Worm (Caenorhabditis elegans) whole organism, L2 larva: Measurements from ENCODE around the gene Y62E10A.23.

Source experiments
- C34F6.9 ChIP-seq: fragments of 150-350 bp; optimal IDR thresholded peaks from 2 replicates; lab custom pipeline; 2014; ENCODE audit warnings: missing biosample characterization, missing genetic modification characterization
- F13H6.1 ChIP-seq: sonication (generic microtip); optimal IDR thresholded peaks from 2 replicates; lab custom pipeline; 2016; ENCODE audit warnings: missing genetic modification characterization, missing compliant biosample characterization
- R02D3.7 ChIP-seq: fragments of 150-350 bp; optimal IDR thresholded peaks from 2 replicates; lab custom pipeline; 2014; ENCODE audit warnings: missing biosample characterization, missing genetic modification characterization
- Y55F3AM.14 ChIP-seq: fragments of 200-800 bp; sonication (Bioruptor generic); optimal IDR thresholded peaks from 2 replicates; lab custom pipeline; 2018; ENCODE audit warnings: mild to moderate bottlenecking, missing genetic modification characterization, missing compliant biosample characterization
- aly-2 ChIP-seq: fragments of 150-350 bp; optimal IDR thresholded peaks from 2 replicates; lab custom pipeline; 2014; ENCODE audit warnings: missing biosample characterization, missing genetic modification characterization
- ama-1 ChIP-seq: fragments of 150-350 bp; optimal IDR thresholded peaks from 2 replicates; lab custom pipeline; 2018; ENCODE audit warnings: inconsistent platforms
- blmp-1 ChIP-seq: sonication (generic microtip); optimal IDR thresholded peaks from 2 replicates; lab custom pipeline; 2017; ENCODE audit warnings: missing genetic modification characterization, mild to moderate bottlenecking, missing compliant biosample characterization, antibody characterized with exemption, moderate library complexity; ENCODE audit not compliant: insufficient read depth
- ceh-16 ChIP-seq: fragments of 150-350 bp; optimal IDR thresholded peaks from 2 replicates; lab custom pipeline; 2014; ENCODE audit warnings: missing biosample characterization, missing genetic modification characterization
- crh-2 ChIP-seq: sonication (generic microtip); optimal IDR thresholded peaks from 2 replicates; lab custom pipeline; 2017; ENCODE audit warnings: missing biosample characterization, missing genetic modification characterization
- dmd-4 ChIP-seq: sonication (generic microtip); optimal IDR thresholded peaks from 2 replicates; lab custom pipeline; 2017; ENCODE audit warnings: missing biosample characterization, missing genetic modification characterization
- egl-27 ChIP-seq: sonication (generic microtip); optimal IDR thresholded peaks from 3 replicates; lab custom pipeline; 2017; ENCODE audit warnings: missing biosample characterization, missing genetic modification reagents, missing genetic modification characterization
- elt-3 ChIP-seq: sonication (generic microtip); optimal IDR thresholded peaks from 2 replicates; lab custom pipeline; 2017; ENCODE audit warnings: missing biosample characterization, missing genetic modification characterization
- fos-1 ChIP-seq: fragments of 150-350 bp; optimal IDR thresholded peaks from 2 replicates; lab custom pipeline; 2014; ENCODE audit warnings: missing biosample characterization, missing genetic modification characterization
- gmeb-1 ChIP-seq: fragments of 150-350 bp; optimal IDR thresholded peaks from 2 replicates; lab custom pipeline; 2014; ENCODE audit warnings: missing biosample characterization, missing genetic modification characterization
- lin-11 ChIP-seq: fragments of 150-350 bp; sonication (generic microtip); optimal IDR thresholded peaks from 2 replicates; lab custom pipeline; 2014; ENCODE audit warnings: missing biosample characterization, missing genetic modification characterization, inconsistent platforms, mixed read lengths
- lin-13 ChIP-seq: fragments of 150-350 bp; optimal IDR thresholded peaks from 2 replicates; lab custom pipeline; 2014; ENCODE audit warnings: missing biosample characterization, missing genetic modification reagents, missing genetic modification characterization
- lsy-2 ChIP-seq, 2 experiments: fragments of 150-350 bp in 1 of 2; sonication (generic microtip) in 1 of 2; optimal IDR thresholded peaks; 2 replicates each; lab custom pipeline; 2014 to 2017; ENCODE audit warnings: missing biosample characterization in 2 of 2, missing genetic modification characterization in 2 of 2
- mdl-1 ChIP-seq, 2 experiments: fragments of 150-350 bp in 1 of 2; sonication (generic microtip) in 1 of 2; optimal IDR thresholded peaks; 2 replicates each; lab custom pipeline; 2017; ENCODE audit warnings: missing biosample characterization in 2 of 2, missing genetic modification characterization in 2 of 2
- nhr-12 ChIP-seq: fragments of 150-350 bp; optimal IDR thresholded peaks from 2 replicates; lab custom pipeline; 2014; ENCODE audit warnings: missing biosample characterization, missing genetic modification characterization
- nhr-129 ChIP-seq: fragments of 150-350 bp; optimal IDR thresholded peaks from 2 replicates; lab custom pipeline; 2014; ENCODE audit warnings: missing biosample characterization, missing genetic modification characterization
- nhr-21 ChIP-seq: fragments of 150-350 bp; optimal IDR thresholded peaks from 2 replicates; lab custom pipeline; 2014; ENCODE audit warnings: missing biosample characterization, missing genetic modification characterization
- nhr-23 ChIP-seq: fragments of 150-350 bp; optimal IDR thresholded peaks from 2 replicates; lab custom pipeline; 2014; ENCODE audit warnings: missing biosample characterization, missing genetic modification reagents, missing genetic modification characterization
- nhr-237 ChIP-seq: fragments of 150-350 bp; optimal IDR thresholded peaks from 2 replicates; lab custom pipeline; 2014; ENCODE audit warnings: missing biosample characterization, missing genetic modification characterization
- nhr-25 ChIP-seq: fragments of 150-350 bp; sonication (generic microtip); optimal IDR thresholded peaks from 3 replicates; lab custom pipeline; 2014; ENCODE audit warnings: missing biosample characterization, missing genetic modification characterization
- nhr-6 ChIP-seq: fragments of 150-350 bp; optimal IDR thresholded peaks from 2 replicates; lab custom pipeline; 2014; ENCODE audit warnings: missing biosample characterization, missing genetic modification characterization
- peb-1 ChIP-seq: fragments of 150-350 bp; optimal IDR thresholded peaks from 2 replicates; lab custom pipeline; 2014; ENCODE audit warnings: missing biosample characterization, missing genetic modification characterization
- sem-4 ChIP-seq: fragments of 150-350 bp; optimal IDR thresholded peaks from 2 replicates; lab custom pipeline; 2014; ENCODE audit warnings: missing biosample characterization, missing genetic modification reagents, missing genetic modification characterization
- skn-1 ChIP-seq: sonication (generic microtip); optimal IDR thresholded peaks from 2 replicates; lab custom pipeline; 2017; ENCODE audit warnings: missing biosample characterization, missing genetic modification characterization
- sma-3 ChIP-seq: sonication (generic microtip); optimal IDR thresholded peaks from 2 replicates; lab custom pipeline; 2016; ENCODE audit warnings: missing genetic modification reagents, missing genetic modification characterization, missing compliant biosample characterization
- sma-9 ChIP-seq, 2 experiments: fragments of 150-350 bp in 1 of 2; sonication (generic microtip) in 1 of 2; optimal IDR thresholded peaks; 2 replicates each; lab custom pipeline; 2014 to 2016; ENCODE audit warnings: missing genetic modification characterization in 2 of 2, mild to moderate bottlenecking in 1 of 2, missing biosample characterization in 1 of 2, missing compliant biosample characterization in 1 of 2, missing genetic modification reagents in 1 of 2, moderate library complexity in 1 of 2
- snpc-4 ChIP-seq: fragments of 150-350 bp; optimal IDR thresholded peaks from 2 replicates; lab custom pipeline; 2014; ENCODE audit warnings: missing biosample characterization, missing genetic modification characterization
- unc-55 ChIP-seq: fragments of 150-350 bp; sonication (generic microtip); optimal IDR thresholded peaks from 3 replicates; lab custom pipeline; 2014; ENCODE audit warnings: missing biosample characterization, missing genetic modification reagents, missing genetic modification characterization
- unc-62 ChIP-seq: fragments of 150-350 bp; optimal IDR thresholded peaks from 2 replicates; lab custom pipeline; 2014; ENCODE audit warnings: missing biosample characterization, missing genetic modification reagents, missing genetic modification characterization
- zag-1 ChIP-seq: fragments of 150-350 bp; optimal IDR thresholded peaks from 2 replicates; lab custom pipeline; 2014; ENCODE audit warnings: missing biosample characterization, missing genetic modification characterization
- ztf-11 ChIP-seq: sonication (generic microtip); optimal IDR thresholded peaks from 2 replicates; lab custom pipeline; 2017; ENCODE audit warnings: missing biosample characterization, missing genetic modification characterization
- ztf-4 ChIP-seq: fragments of 150-350 bp; optimal IDR thresholded peaks from 2 replicates; lab custom pipeline; 2014; ENCODE audit warnings: missing biosample characterization, missing genetic modification characterization

The Y62E10A.23 gene

ce11 chrIV:13393246-13393716, 7.2 kb downstream of the Y62E10A.23 start:
- TF ChIP-seq nhr-21 (tag; lab: Kevin White, UChicago) (peak; percentile 62), lsy-2 (tag; optimal IDR thresholded peaks at IDR 0.05; lab: Kevin White, UChicago) (peak in 1 of 2 experiments; percentile 42), C34F6.9 (tag; lab: Kevin White, UChicago) (no peak), mdl-1 (tag; optimal IDR thresholded peaks at IDR 0.05; lab: Kevin White, UChicago) (peak in 1 of 2 experiments; percentile 31), sma-3 (GFP tag; lab: Kevin White, UChicago) (peak; percentile 74), gmeb-1 (tag; lab: Kevin White, UChicago) (peak; percentile 34), sma-9 (GFP tag; optimal IDR thresholded peaks at IDR 0.05; lab: Kevin White, UChicago) (peak; percentile 74), sma-9 (tag; optimal IDR thresholded peaks at IDR 0.05; lab: Kevin White, UChicago) (no peak), nhr-25 (tag; lab: Kevin White, UChicago) (peak; percentile 8), Y55F3AM.14 (GFP tag; lab: Kevin White, UChicago) (peak; percentile 25), fos-1 (peak; percentile 63), sem-4 (tag; lab: Kevin White, UChicago) (no peak), nhr-129 (tag; lab: Kevin White, UChicago) (peak; percentile 68), lin-11 (no peak), aly-2 (tag; lab: Kevin White, UChicago) (no peak), ztf-11 (tag; lab: Kevin White, UChicago) (no peak), R02D3.7 (no peak), crh-2 (tag; lab: Kevin White, UChicago) (peak; percentile 83), F13H6.1 (tag; lab: Kevin White, UChicago) (peak; percentile 9)

ce11 chrIV:13394686-13395085, 8.6 kb downstream of the Y62E10A.23 start:
- peak; percentile 8 for TF ChIP-seq fos-1
- no peak for TF ChIP-seq unc-55 (GFP tag; lab: Kevin White, UChicago)
- TF ChIP-seq unc-62 (GFP tag; lab: Kevin White, UChicago) = no peak
- TF ChIP-seq blmp-1 = peak; percentile 59
- TF ChIP-seq sma-9 (GFP tag; optimal IDR thresholded peaks at IDR 0.05; lab: Kevin White, UChicago) = no peak
- TF ChIP-seq sma-9 (tag; optimal IDR thresholded peaks at IDR 0.05; lab: Kevin White, UChicago) = no peak
- TF ChIP-seq skn-1 (tag; lab: Kevin White, UChicago) = no peak
- no peak for TF ChIP-seq lsy-2 (tag; optimal IDR thresholded peaks at IDR 0.05; lab: Kevin White, UChicago)
- TF ChIP-seq crh-2 (tag; lab: Kevin White, UChicago) = no peak
- TF ChIP-seq nhr-12 (tag; lab: Kevin White, UChicago) = no peak

- no peak for TF ChIP-seq nhr-12 (tag; lab: Kevin White, UChicago)
- TF ChIP-seq nhr-237 (tag; lab: Kevin White, UChicago) = no peak
- TF ChIP-seq elt-3 (tag; lab: Kevin White, UChicago) = no peak
- peak; percentile 70 for TF ChIP-seq lin-11
- TF ChIP-seq lin-13 = peak; percentile 76
- peak; percentile 83 for TF ChIP-seq sem-4 (tag; lab: Kevin White, UChicago)
- TF ChIP-seq dmd-4 (tag; lab: Kevin White, UChicago) = no peak
- peak; percentile 99 for TF ChIP-seq sma-9 (GFP tag; optimal IDR thresholded peaks at IDR 0.05; lab: Kevin White, UChicago)
- TF ChIP-seq sma-9 (tag; optimal IDR thresholded peaks at IDR 0.05; lab: Kevin White, UChicago) = peak; percentile 33
- TF ChIP-seq fos-1 = peak; percentile 81
- TF ChIP-seq snpc-4 (tag; lab: Kevin White, UChicago) = peak; percentile 31
- TF ChIP-seq blmp-1 = peak; percentile 60
- TF ChIP-seq ceh-16 = peak; percentile 9
- TF ChIP-seq nhr-25 (tag; lab: Kevin White, UChicago) = peak; percentile 91
- TF ChIP-seq nhr-23 (tag; lab: Kevin White, UChicago) = no peak
- no peak for TF ChIP-seq ama-1 (lab: Kevin White, UChicago)
- peak; percentile 86 for TF ChIP-seq unc-55 (GFP tag; lab: Kevin White, UChicago)
- TF ChIP-seq egl-27 (tag; lab: Kevin White, UChicago) = peak; percentile 94
- peak; percentile 93 for TF ChIP-seq nhr-21 (tag; lab: Kevin White, UChicago)
- TF ChIP-seq crh-2 (tag; lab: Kevin White, UChicago) = peak; percentile 89
- peak; percentile 31 for TF ChIP-seq nhr-6 (tag; lab: Kevin White, UChicago)
- peak; percentile 87 for TF ChIP-seq C34F6.9 (tag; lab: Kevin White, UChicago)
- no peak for TF ChIP-seq peb-1 (tag; lab: Kevin White, UChicago)
- peak; percentile 85 for TF ChIP-seq Y55F3AM.14 (GFP tag; lab: Kevin White, UChicago)
- TF ChIP-seq F13H6.1 (tag; lab: Kevin White, UChicago) = peak; percentile 91
- peak; percentile 69 for TF ChIP-seq zag-1
- TF ChIP-seq gmeb-1 (tag; lab: Kevin White, UChicago) = peak; percentile 69
- TF ChIP-seq sma-3 (GFP tag; lab: Kevin White, UChicago) = peak; percentile 97
- peak; percentile 100 for TF ChIP-seq nhr-129 (tag; lab: Kevin White, UChicago)
- peak in 1 of 2 experiments; percentile 85 for TF ChIP-seq lsy-2 (tag; optimal IDR thresholded peaks at IDR 0.05; lab: Kevin White, UChicago)
- TF ChIP-seq ztf-4 (tag; lab: Kevin White, UChicago) = no peak
- peak; percentile 73 to 91 for TF ChIP-seq mdl-1 (tag; optimal IDR thresholded peaks at IDR 0.05; lab: Kevin White, UChicago)
- TF ChIP-seq aly-2 (tag; lab: Kevin White, UChicago) = no peak
- TF ChIP-seq, all 48 proteins: peak for 23
These were observed 9.1 kb downstream of the Y62E10A.23 start for ce11 chrIV:13395255-13395654.
